Worm (Caenorhabditis elegans): ENCODE results near the gene fbxb-103.

fbxb-103 gene

DNA sequence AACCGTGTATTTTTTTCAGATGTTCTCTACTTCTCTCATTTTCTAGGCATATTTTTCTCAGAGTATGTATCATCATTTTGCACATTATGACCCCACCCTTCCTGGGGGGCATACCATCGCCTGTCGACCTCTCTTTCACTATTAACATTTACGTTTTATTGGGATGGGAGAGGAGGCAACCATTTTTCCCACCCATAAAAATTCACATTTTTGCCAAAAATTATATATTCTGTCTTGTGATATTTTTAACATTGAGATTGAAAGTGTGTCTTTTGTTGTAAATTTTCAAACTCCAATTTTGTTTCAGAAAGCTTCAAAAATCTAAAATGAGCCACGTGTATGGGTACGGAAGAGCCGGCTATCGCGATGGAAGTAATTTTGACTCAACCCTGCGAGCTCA lies 12.2 kb upstream of the fbxb-103 start, which contains the start of gene F53C3.7:
Gene F53C3.7, plus strand, starts transcription at position 301 of the 400 bp plus-strand sequence.
- TF ChIP-seq mls-2 (tag; optimal IDR thresholded peaks at IDR 0.05) = no peak
- TF ChIP-seq mab-5 (tag; optimal IDR thresholded peaks at IDR 0.05) = no peak
- TF ChIP-seq nhr-2 (tag; optimal IDR thresholded peaks at IDR 0.05) = no peak
- TF ChIP-seq snpc-4 (tag; optimal IDR thresholded peaks at IDR 0.05) = no peak
- TF ChIP-seq blmp-1 (tag; optimal IDR thresholded peaks at IDR 0.05) = no peak
- no peak for TF ChIP-seq hlh-1 (tag; optimal IDR thresholded peaks at IDR 0.05)
- no peak for TF ChIP-seq unc-39 (tag; optimal IDR thresholded peaks at IDR 0.05)
- TF ChIP-seq ceh-39 (tag; optimal IDR thresholded peaks at IDR 0.05) = no peak
- TF ChIP-seq bed-3 (GFP tag; optimal IDR thresholded peaks at IDR 0.05) = no peak
- TF ChIP-seq ceh-83 (GFP tag; optimal IDR thresholded peaks at IDR 0.05) = no peak

ce11 chrII:3896920-3897319 lies 10.0 kb upstream of the fbxb-103 start:
- TF ChIP-seq nhr-76 (tag; optimal IDR thresholded peaks at IDR 0.05) (no peak), M03D4.4 (tag; optimal IDR thresholded peaks at IDR 0.05) (no peak), blmp-1 (tag; optimal IDR thresholded peaks at IDR 0.05) (no peak), cnd-1 (tag; optimal IDR thresholded peaks at IDR 0.05) (no peak), unc-39 (tag; optimal IDR thresholded peaks at IDR 0.05) (no peak), drap-1 (GFP tag; optimal IDR thresholded peaks at IDR 0.05) (no peak), ceh-83 (GFP tag; optimal IDR thresholded peaks at IDR 0.05) (no peak), ceh-43 (GFP tag; optimal IDR thresholded peaks at IDR 0.05) (no peak), pha-4 (tag; optimal IDR thresholded peaks at IDR 0.05) (peak; percentile 38), nhr-2 (tag; optimal IDR thresholded peaks at IDR 0.05) (no peak), ztf-11 (tag; optimal IDR thresholded peaks at IDR 0.05) (no peak), mls-2 (tag; optimal IDR thresholded peaks at IDR 0.05) (peak; percentile 10), sem-2 (GFP tag; optimal IDR thresholded peaks at IDR 0.05) (no peak), elt-3 (tag; optimal IDR thresholded peaks at IDR 0.05) (peak; percentile 34), unc-120 (tag; optimal IDR thresholded peaks at IDR 0.05; ENCODE audit: poor library complexity, severe bottlenecking) (peak; percentile 54), lin-32 (GFP tag; optimal IDR thresholded peaks at IDR 0.05) (no peak), ham-2 (GFP tag; optimal IDR thresholded peaks at IDR 0.05) (peak; percentile 22), tbx-8 (GFP tag; optimal IDR thresholded peaks at IDR 0.05) (no peak), ces-1 (GFP tag; optimal IDR thresholded peaks at IDR 0.05) (peak; percentile 88), zip-8 (tag; optimal IDR thresholded peaks at IDR 0.05) (no peak), nhr-12 (tag; optimal IDR thresholded peaks at IDR 0.05) (no peak), nhr-28 (tag; optimal IDR thresholded peaks at IDR 0.05) (no peak), lin-13 (tag; optimal IDR thresholded peaks at IDR 0.05) (no peak), nhr-237 (tag; optimal IDR thresholded peaks at IDR 0.05) (peak; percentile 69), elt-1 (tag; optimal IDR thresholded peaks at IDR 0.05; ENCODE audit: borderline replicate concordance, insufficient read depth) (no peak), hlh-1 (tag; optimal IDR thresholded peaks at IDR 0.05) (peak; percentile 72), mep-1 (tag; optimal IDR thresholded peaks at IDR 0.05) (no peak), lsy-2 (tag; optimal IDR thresholded peaks at IDR 0.05) (peak; percentile 14), bed-3 (GFP tag; optimal IDR thresholded peaks at IDR 0.05) (no peak), ceh-39 (tag; optimal IDR thresholded peaks at IDR 0.05) (peak; percentile 37), mab-5 (tag; optimal IDR thresholded peaks at IDR 0.05) (no peak), snpc-4 (tag; optimal IDR thresholded peaks at IDR 0.05) (no peak), unc-62 (GFP tag; optimal IDR thresholded peaks at IDR 0.05) (peak; percentile 24), flh-1 (GFP tag; optimal IDR thresholded peaks at IDR 0.05) (no peak), sptf-1 (tag; optimal IDR thresholded peaks at IDR 0.05) (no peak)

DNA sequence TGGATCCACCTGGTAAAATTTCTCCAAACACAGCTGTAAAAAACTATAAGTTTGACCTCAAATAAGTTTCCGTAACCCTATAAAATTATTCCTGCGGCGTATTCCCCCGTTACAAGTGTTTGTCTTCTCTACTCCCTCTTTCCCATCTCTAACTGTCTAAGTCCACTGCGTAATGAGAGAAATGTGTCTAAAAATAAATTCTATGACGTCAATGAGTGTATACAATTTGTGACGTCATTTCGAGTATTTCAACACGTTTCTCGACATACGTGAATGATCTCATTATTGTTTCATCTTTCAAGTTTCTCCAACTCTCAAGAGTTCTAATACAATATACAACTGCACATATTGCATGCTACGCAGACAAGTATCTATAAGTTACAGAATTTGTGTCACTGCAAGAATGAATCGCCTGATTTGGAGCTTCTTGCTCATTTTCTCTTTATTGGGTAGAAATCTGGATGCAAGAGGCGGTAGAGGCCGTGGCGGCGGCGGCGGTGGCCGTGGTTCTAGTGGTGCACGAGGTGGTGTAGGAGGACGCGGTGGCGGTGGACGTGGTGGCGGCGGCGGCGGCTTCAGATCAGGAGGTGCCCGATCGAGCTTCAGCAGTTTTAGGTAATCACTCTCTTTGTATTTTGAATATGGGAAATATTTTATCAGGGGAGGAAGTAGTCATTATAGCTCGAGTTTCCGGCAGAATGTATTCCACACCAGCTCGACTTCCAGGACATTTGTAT lies 9.0 kb upstream of the fbxb-103 start, which contains the start of gene F53C3.6:
Gene F53C3.6, plus strand, starts transcription at position 385 of the 737 bp plus-strand sequence.
- TF ChIP-seq nhr-2 (tag; optimal IDR thresholded peaks at IDR 0.05) (peak; percentile 29), flh-1 (GFP tag; optimal IDR thresholded peaks at IDR 0.05) (no peak), mep-1 (tag; optimal IDR thresholded peaks at IDR 0.05) (no peak), lin-32 (GFP tag; optimal IDR thresholded peaks at IDR 0.05) (no peak), nhr-237 (tag; optimal IDR thresholded peaks at IDR 0.05) (peak; percentile 23), bed-3 (GFP tag; optimal IDR thresholded peaks at IDR 0.05) (no peak), snpc-4 (tag; optimal IDR thresholded peaks at IDR 0.05) (no peak), sem-2 (GFP tag; optimal IDR thresholded peaks at IDR 0.05) (no peak), unc-120 (tag; optimal IDR thresholded peaks at IDR 0.05; ENCODE audit: poor library complexity, severe bottlenecking) (no peak), unc-39 (tag; optimal IDR thresholded peaks at IDR 0.05) (no peak), ces-1 (GFP tag; optimal IDR thresholded peaks at IDR 0.05) (peak; percentile 94), mab-5 (tag; optimal IDR thresholded peaks at IDR 0.05) (no peak), ceh-39 (tag; optimal IDR thresholded peaks at IDR 0.05) (no peak), tbx-8 (GFP tag; optimal IDR thresholded peaks at IDR 0.05) (no peak), nhr-76 (tag; optimal IDR thresholded peaks at IDR 0.05) (no peak), sptf-1 (tag; optimal IDR thresholded peaks at IDR 0.05) (no peak), lin-13 (tag; optimal IDR thresholded peaks at IDR 0.05) (no peak), M03D4.4 (tag; optimal IDR thresholded peaks at IDR 0.05) (no peak), zip-8 (tag; optimal IDR thresholded peaks at IDR 0.05) (peak; percentile 64), lsy-2 (tag; optimal IDR thresholded peaks at IDR 0.05) (no peak), ceh-83 (GFP tag; optimal IDR thresholded peaks at IDR 0.05) (peak; percentile 48), mls-2 (tag; optimal IDR thresholded peaks at IDR 0.05) (no peak), nhr-12 (tag; optimal IDR thresholded peaks at IDR 0.05) (no peak), drap-1 (GFP tag; optimal IDR thresholded peaks at IDR 0.05) (no peak), ztf-11 (tag; optimal IDR thresholded peaks at IDR 0.05) (no peak), cnd-1 (tag; optimal IDR thresholded peaks at IDR 0.05) (no peak), pha-4 (tag; optimal IDR thresholded peaks at IDR 0.05) (no peak), elt-1 (tag; optimal IDR thresholded peaks at IDR 0.05; ENCODE audit: borderline replicate concordance, insufficient read depth) (no peak), unc-62 (GFP tag; optimal IDR thresholded peaks at IDR 0.05) (peak; percentile 81), hlh-1 (tag; optimal IDR thresholded peaks at IDR 0.05) (no peak), ham-2 (GFP tag; optimal IDR thresholded peaks at IDR 0.05) (no peak), elt-3 (tag; optimal IDR thresholded peaks at IDR 0.05) (no peak), ceh-43 (GFP tag; optimal IDR thresholded peaks at IDR 0.05) (no peak), blmp-1 (tag; optimal IDR thresholded peaks at IDR 0.05) (no peak)
